Fruit fly (Drosophila melanogaster): ENCODE data around the gene Tpt.

The Tpt gene

DNA sequence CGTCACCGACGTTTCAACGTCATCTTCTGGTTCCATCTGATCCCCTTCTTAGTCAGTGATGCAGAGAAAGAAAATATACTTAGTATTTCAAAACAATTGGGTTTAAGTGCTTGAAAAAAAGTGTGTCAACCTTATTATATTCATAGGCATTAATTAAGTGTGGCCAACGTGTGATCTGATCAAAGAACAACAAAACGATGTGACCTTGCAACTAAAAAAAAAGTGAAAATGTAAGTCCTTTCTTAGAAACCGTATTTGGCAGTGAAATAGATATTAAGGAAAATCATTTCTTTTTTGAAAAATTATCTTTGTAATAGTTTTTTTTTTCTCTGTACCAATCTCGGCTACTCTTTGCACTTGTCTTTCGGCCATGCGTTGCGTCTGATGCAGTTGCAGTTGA lies 20.0 kb downstream of the Tpt start (continued):
- TF ChIP-seq CG1603 (tag; optimal IDR thresholded peaks at IDR 0.05) (no peak), CoRest (tag; optimal IDR thresholded peaks at IDR 0.05) (no peak), fru (optimal IDR thresholded peaks at IDR 0.05) (no peak), Atf-2 (GFP tag; optimal IDR thresholded peaks at IDR 0.05) (no peak), CG12391 (tag; optimal IDR thresholded peaks at IDR 0.05) (peak; percentile 7), CG10959 (GFP tag; IDR thresholded peaks at IDR 0.05) (no peak), ash1 (GFP tag; optimal IDR thresholded peaks at IDR 0.05) (no peak), CG2678 (tag; optimal IDR thresholded peaks at IDR 0.05) (no peak), ems (GFP tag; optimal IDR thresholded peaks at IDR 0.05) (no peak), hkb (optimal IDR thresholded peaks at IDR 0.05) (no peak), hkb (GFP tag; IDR thresholded peaks at IDR 0.05) (no peak), CG31224 (GFP tag; IDR thresholded peaks at IDR 0.05) (no peak), D (optimal IDR thresholded peaks at IDR 0.05) (no peak), D (GFP tag; optimal IDR thresholded peaks at IDR 0.05) (peak; percentile 24), Awh (GFP tag; IDR thresholded peaks at IDR 0.05) (no peak), emc (GFP tag; optimal IDR thresholded peaks at IDR 0.05) (no peak), CG3163 (GFP tag; optimal IDR thresholded peaks at IDR 0.05) (no peak), Hey (tag; optimal IDR thresholded peaks at IDR 0.05) (no peak), CG11398 (GFP tag; optimal IDR thresholded peaks at IDR 0.05) (no peak), pb (GFP tag; optimal IDR thresholded peaks at IDR 0.05) (no peak), Ssrp (tag; optimal IDR thresholded peaks at IDR 0.05) (peak; percentile 31), CG6683 (GFP tag; optimal IDR thresholded peaks at IDR 0.05) (no peak), jumu (GFP tag; optimal IDR thresholded peaks at IDR 0.05) (no peak), CG15269 (tag; optimal IDR thresholded peaks at IDR 0.05) (no peak), ssp (GFP tag; IDR thresholded peaks at IDR 0.05) (no peak), CG4282 (GFP tag; optimal IDR thresholded peaks at IDR 0.05) (no peak), ham (GFP tag; IDR thresholded peaks at IDR 0.05) (no peak), Oli (tag; optimal IDR thresholded peaks at IDR 0.05) (peak; percentile 25), CG17359 (tag; optimal IDR thresholded peaks at IDR 0.05) (no peak), Blimp-1 (GFP tag; optimal IDR thresholded peaks at IDR 0.05) (peak; percentile 63), CG16813 (GFP tag; IDR thresholded peaks at IDR 0.05; ENCODE audit: partially characterized antibody) (no peak), Lhr (GFP tag; optimal IDR thresholded peaks at IDR 0.05) (peak; percentile 4), CG5245 (GFP tag; optimal IDR thresholded peaks at IDR 0.05) (no peak), CG3065 (GFP tag; optimal IDR thresholded peaks at IDR 0.05) (no peak), ro (GFP tag; IDR thresholded peaks at IDR 0.05) (no peak), CG4424 (GFP tag; optimal IDR thresholded peaks at IDR 0.05) (no peak), sima (GFP tag; optimal IDR thresholded peaks at IDR 0.05) (no peak), CG8359 (GFP tag; optimal IDR thresholded peaks at IDR 0.05; ENCODE audit: borderline replicate concordance) (no peak), CG33557 (GFP tag; optimal IDR thresholded peaks at IDR 0.05) (no peak), lbe (GFP tag; optimal IDR thresholded peaks at IDR 0.05) (no peak), CG11504 (tag; optimal IDR thresholded peaks at IDR 0.05) (peak; percentile 58), CG31365 (tag; optimal IDR thresholded peaks at IDR 0.05) (no peak), CG6175 (GFP tag; IDR thresholded peaks at IDR 0.05) (no peak), kni (GFP tag; optimal IDR thresholded peaks at IDR 0.05) (no peak), grn (GFP tag; optimal IDR thresholded peaks at IDR 0.05) (no peak), CG30020 (tag; optimal IDR thresholded peaks at IDR 0.05) (no peak), CG8388 (GFP tag; optimal IDR thresholded peaks at IDR 0.05) (peak; percentile 10), CG13424 (tag; optimal IDR thresholded peaks at IDR 0.05) (no peak), tio (GFP tag; optimal IDR thresholded peaks at IDR 0.05) (peak; percentile 10), bab2 (GFP tag; optimal IDR thresholded peaks at IDR 0.05) (no peak), E2f2 (GFP tag; IDR thresholded peaks at IDR 0.05) (no peak), CG17385 (GFP tag; optimal IDR thresholded peaks at IDR 0.05) (no peak), D19B (GFP tag; optimal IDR thresholded peaks at IDR 0.05) (no peak)

Measured in whole organism, embryonic.